Worm (Caenorhabditis elegans) whole organism, L2 larva: ENCODE measurements around the gene Y66D12A.3.

Experiments
- C34F6.9 ChIP-seq: fragments of 150-350 bp; optimal IDR thresholded peaks from 2 replicates; lab custom pipeline; 2014; ENCODE audit warnings: missing biosample characterization, missing genetic modification characterization
- F13H6.1 ChIP-seq: sonication (generic microtip); optimal IDR thresholded peaks from 2 replicates; lab custom pipeline; 2016; ENCODE audit warnings: missing genetic modification characterization, missing compliant biosample characterization
- R02D3.7 ChIP-seq: fragments of 150-350 bp; optimal IDR thresholded peaks from 2 replicates; lab custom pipeline; 2014; ENCODE audit warnings: missing biosample characterization, missing genetic modification characterization
- Y55F3AM.14 ChIP-seq: fragments of 200-800 bp; sonication (Bioruptor generic); optimal IDR thresholded peaks from 2 replicates; lab custom pipeline; 2018; ENCODE audit warnings: mild to moderate bottlenecking, missing genetic modification characterization, missing compliant biosample characterization
- alr-1 ChIP-seq: fragments of 150-350 bp; optimal IDR thresholded peaks from 2 replicates; lab custom pipeline; 2014; ENCODE audit warnings: missing biosample characterization, missing genetic modification characterization
- ama-1 ChIP-seq: fragments of 150-350 bp; optimal IDR thresholded peaks from 2 replicates; lab custom pipeline; 2018; ENCODE audit warnings: inconsistent platforms
- blmp-1 ChIP-seq: sonication (generic microtip); optimal IDR thresholded peaks from 2 replicates; lab custom pipeline; 2017; ENCODE audit warnings: missing genetic modification characterization, mild to moderate bottlenecking, missing compliant biosample characterization, antibody characterized with exemption, moderate library complexity; ENCODE audit not compliant: insufficient read depth
- ceh-16 ChIP-seq: fragments of 150-350 bp; optimal IDR thresholded peaks from 2 replicates; lab custom pipeline; 2014; ENCODE audit warnings: missing biosample characterization, missing genetic modification characterization
- ceh-82 ChIP-seq: fragments of 150-350 bp; optimal IDR thresholded peaks from 2 replicates; lab custom pipeline; 2014; ENCODE audit warnings: missing biosample characterization, missing genetic modification characterization
- crh-2 ChIP-seq: sonication (generic microtip); optimal IDR thresholded peaks from 2 replicates; lab custom pipeline; 2017; ENCODE audit warnings: missing biosample characterization, missing genetic modification characterization
- dmd-4 ChIP-seq: sonication (generic microtip); optimal IDR thresholded peaks from 2 replicates; lab custom pipeline; 2017; ENCODE audit warnings: missing biosample characterization, missing genetic modification characterization
- egl-27 ChIP-seq: sonication (generic microtip); optimal IDR thresholded peaks from 3 replicates; lab custom pipeline; 2017; ENCODE audit warnings: missing biosample characterization, missing genetic modification reagents, missing genetic modification characterization
- elt-3 ChIP-seq: sonication (generic microtip); optimal IDR thresholded peaks from 2 replicates; lab custom pipeline; 2017; ENCODE audit warnings: missing biosample characterization, missing genetic modification characterization
- fos-1 ChIP-seq: fragments of 150-350 bp; optimal IDR thresholded peaks from 2 replicates; lab custom pipeline; 2014; ENCODE audit warnings: missing biosample characterization, missing genetic modification characterization
- lin-11 ChIP-seq: fragments of 150-350 bp; sonication (generic microtip); optimal IDR thresholded peaks from 2 replicates; lab custom pipeline; 2014; ENCODE audit warnings: missing biosample characterization, missing genetic modification characterization, inconsistent platforms, mixed read lengths
- lin-13 ChIP-seq: fragments of 150-350 bp; optimal IDR thresholded peaks from 2 replicates; lab custom pipeline; 2014; ENCODE audit warnings: missing biosample characterization, missing genetic modification reagents, missing genetic modification characterization
- lin-39 ChIP-seq: fragments of 150-350 bp; optimal IDR thresholded peaks from 2 replicates; lab custom pipeline; 2014; ENCODE audit warnings: missing biosample characterization, missing genetic modification reagents, missing genetic modification characterization
- lsy-2 ChIP-seq, 2 experiments: fragments of 150-350 bp in 1 of 2; sonication (generic microtip) in 1 of 2; optimal IDR thresholded peaks; 2 replicates each; lab custom pipeline; 2014 to 2017; ENCODE audit warnings: missing biosample characterization in 2 of 2, missing genetic modification characterization in 2 of 2
- mab-5 ChIP-seq: fragments of 150-350 bp; optimal IDR thresholded peaks from 2 replicates; lab custom pipeline; 2014; ENCODE audit warnings: missing biosample characterization, missing genetic modification characterization
- mbf-1 ChIP-seq: sonication (generic microtip); optimal IDR thresholded peaks from 2 replicates; lab custom pipeline; 2017; ENCODE audit warnings: missing biosample characterization, missing genetic modification characterization
- nhr-11 ChIP-seq: fragments of 150-350 bp; optimal IDR thresholded peaks from 2 replicates; lab custom pipeline; 2014; ENCODE audit warnings: missing biosample characterization, missing genetic modification characterization
- nhr-12 ChIP-seq: fragments of 150-350 bp; optimal IDR thresholded peaks from 2 replicates; lab custom pipeline; 2014; ENCODE audit warnings: missing biosample characterization, missing genetic modification characterization
- nhr-129 ChIP-seq: fragments of 150-350 bp; optimal IDR thresholded peaks from 2 replicates; lab custom pipeline; 2014; ENCODE audit warnings: missing biosample characterization, missing genetic modification characterization
- nhr-21 ChIP-seq: fragments of 150-350 bp; optimal IDR thresholded peaks from 2 replicates; lab custom pipeline; 2014; ENCODE audit warnings: missing biosample characterization, missing genetic modification characterization
- nhr-23 ChIP-seq: fragments of 150-350 bp; optimal IDR thresholded peaks from 2 replicates; lab custom pipeline; 2014; ENCODE audit warnings: missing biosample characterization, missing genetic modification reagents, missing genetic modification characterization
- nhr-237 ChIP-seq: fragments of 150-350 bp; optimal IDR thresholded peaks from 2 replicates; lab custom pipeline; 2014; ENCODE audit warnings: missing biosample characterization, missing genetic modification characterization
- nhr-77 ChIP-seq: fragments of 150-350 bp; optimal IDR thresholded peaks from 2 replicates; lab custom pipeline; 2014; ENCODE audit warnings: missing biosample characterization, missing genetic modification characterization
- sem-4 ChIP-seq: fragments of 150-350 bp; optimal IDR thresholded peaks from 2 replicates; lab custom pipeline; 2014; ENCODE audit warnings: missing biosample characterization, missing genetic modification reagents, missing genetic modification characterization
- skn-1 ChIP-seq: sonication (generic microtip); optimal IDR thresholded peaks from 2 replicates; lab custom pipeline; 2017; ENCODE audit warnings: missing biosample characterization, missing genetic modification characterization
- sma-3 ChIP-seq: sonication (generic microtip); optimal IDR thresholded peaks from 2 replicates; lab custom pipeline; 2016; ENCODE audit warnings: missing genetic modification reagents, missing genetic modification characterization, missing compliant biosample characterization
- sma-9 ChIP-seq, 2 experiments: fragments of 150-350 bp in 1 of 2; sonication (generic microtip) in 1 of 2; optimal IDR thresholded peaks; 2 replicates each; lab custom pipeline; 2014 to 2016; ENCODE audit warnings: missing genetic modification characterization in 2 of 2, mild to moderate bottlenecking in 1 of 2, missing biosample characterization in 1 of 2, missing compliant biosample characterization in 1 of 2, missing genetic modification reagents in 1 of 2, moderate library complexity in 1 of 2
- snpc-4 ChIP-seq: fragments of 150-350 bp; optimal IDR thresholded peaks from 2 replicates; lab custom pipeline; 2014; ENCODE audit warnings: missing biosample characterization, missing genetic modification characterization
- unc-39 ChIP-seq: fragments of 150-350 bp; optimal IDR thresholded peaks from 2 replicates; lab custom pipeline; 2014; ENCODE audit warnings: missing biosample characterization, missing genetic modification characterization
- unc-55 ChIP-seq: fragments of 150-350 bp; sonication (generic microtip); optimal IDR thresholded peaks from 3 replicates; lab custom pipeline; 2014; ENCODE audit warnings: missing biosample characterization, missing genetic modification reagents, missing genetic modification characterization
- zag-1 ChIP-seq: fragments of 150-350 bp; optimal IDR thresholded peaks from 2 replicates; lab custom pipeline; 2014; ENCODE audit warnings: missing biosample characterization, missing genetic modification characterization
- ztf-11 ChIP-seq: sonication (generic microtip); optimal IDR thresholded peaks from 2 replicates; lab custom pipeline; 2017; ENCODE audit warnings: missing biosample characterization, missing genetic modification characterization
- ztf-4 ChIP-seq: fragments of 150-350 bp; optimal IDR thresholded peaks from 2 replicates; lab custom pipeline; 2014; ENCODE audit warnings: missing biosample characterization, missing genetic modification characterization

The Y66D12A.3 gene

DNA sequence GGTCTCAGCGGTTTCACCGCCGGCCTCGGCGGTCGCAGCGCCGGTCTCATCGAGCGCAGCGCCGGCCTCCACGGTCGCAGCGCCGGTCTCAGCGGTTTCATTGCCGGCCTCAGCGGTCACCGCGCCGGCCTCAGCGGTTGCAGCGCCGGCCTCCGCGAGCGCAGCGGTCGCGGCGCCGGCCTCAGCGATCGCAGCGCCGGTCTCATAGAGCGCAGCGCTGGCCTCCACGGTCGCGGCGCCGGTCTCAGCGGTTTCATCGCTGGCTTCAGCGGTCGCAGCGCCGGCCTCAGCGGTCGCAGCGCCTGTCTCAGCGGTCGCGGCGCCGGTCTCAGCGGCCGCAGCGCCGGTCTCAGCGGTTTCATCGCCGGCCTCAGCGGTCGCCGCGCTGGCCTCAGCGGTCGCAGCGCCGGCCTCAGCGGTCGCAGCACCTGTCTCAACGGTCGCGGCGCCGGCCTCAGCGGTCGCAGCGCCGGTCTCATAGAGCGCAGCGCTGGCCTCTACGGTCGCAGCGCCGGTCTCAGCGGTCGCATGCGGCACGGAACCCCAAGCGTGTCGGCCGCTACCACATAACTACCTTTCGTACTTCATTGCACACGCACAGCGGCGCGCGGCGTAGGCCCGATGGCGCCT, 22.7 kb downstream of the Y66D12A.3 start:
- no peak for TF ChIP-seq lin-11 (tag; lab: Kevin White, UChicago)
- no peak for TF ChIP-seq lsy-2 (tag; optimal IDR thresholded peaks at IDR 0.05; lab: Kevin White, UChicago)
- TF ChIP-seq fos-1 (tag; lab: Kevin White, UChicago), result no peak
- no peak for TF ChIP-seq sem-4 (tag; lab: Kevin White, UChicago)
- no peak for TF ChIP-seq R02D3.7 (tag; lab: Kevin White, UChicago)
- no peak for TF ChIP-seq unc-55 (GFP tag; lab: Kevin White, UChicago)
- no peak for TF ChIP-seq nhr-129 (tag; lab: Kevin White, UChicago)
- no peak for TF ChIP-seq mbf-1 (tag; lab: Kevin White, UChicago)
- TF ChIP-seq ama-1 (lab: Kevin White, UChicago), result no peak
- TF ChIP-seq nhr-21, result no peak
- TF ChIP-seq blmp-1 (tag; lab: Kevin White, UChicago), result no peak
- TF ChIP-seq ztf-4 (tag; lab: Kevin White, UChicago), result no peak
- no peak for TF ChIP-seq nhr-77 (tag; lab: Kevin White, UChicago)
- no peak for TF ChIP-seq sma-9 (GFP tag; optimal IDR thresholded peaks at IDR 0.05; lab: Kevin White, UChicago)
- TF ChIP-seq sma-9 (tag; optimal IDR thresholded peaks at IDR 0.05; lab: Kevin White, UChicago), result no peak
- TF ChIP-seq ceh-82 (tag; lab: Kevin White, UChicago), result no peak
- no peak for TF ChIP-seq lin-39 (tag; lab: Kevin White, UChicago)
- TF ChIP-seq ceh-16 (tag; lab: Kevin White, UChicago), result no peak

DNA sequence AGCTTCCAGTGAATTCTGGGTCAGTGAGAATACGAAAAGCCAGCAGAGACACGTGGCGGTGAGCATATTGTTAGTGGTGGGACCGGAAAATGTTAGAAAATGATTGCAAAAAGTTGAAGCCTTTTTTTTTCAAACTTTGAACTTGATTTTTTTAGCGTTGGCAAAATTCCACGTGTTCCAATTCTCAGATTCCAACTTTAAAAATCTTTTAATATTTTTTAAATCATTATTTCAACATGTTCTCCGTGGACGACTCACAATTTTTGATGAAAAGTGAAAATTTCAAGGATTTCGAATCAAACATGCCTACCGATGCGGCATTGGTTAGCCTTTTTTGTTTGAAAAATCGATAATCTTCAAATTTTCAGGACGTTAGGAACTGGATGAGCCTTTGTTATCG, 23.4 kb downstream of the Y66D12A.3 start, which contains the start of the genes Y66A7A.9 and Y66A7A.4:
Gene Y66A7A.9 (minus strand): TSS at position 101 of the 400 bp plus-strand sequence.
Gene Y66A7A.4 (plus strand): TSS at position 237 of the 400 bp plus-strand sequence.
- TF ChIP-seq elt-3 (no peak), nhr-11 (tag; lab: Kevin White, UChicago) (no peak), unc-55 (GFP tag; lab: Kevin White, UChicago) (no peak), lin-11 (tag; lab: Kevin White, UChicago) (no peak), nhr-237 (tag; lab: Kevin White, UChicago) (no peak), lsy-2 (tag; optimal IDR thresholded peaks at IDR 0.05; lab: Kevin White, UChicago) (no peak), sma-9 (GFP tag; optimal IDR thresholded peaks at IDR 0.05; lab: Kevin White, UChicago) (no peak), sma-9 (tag; optimal IDR thresholded peaks at IDR 0.05; lab: Kevin White, UChicago) (no peak), snpc-4 (no peak), crh-2 (tag; lab: Kevin White, UChicago) (no peak), F13H6.1 (tag; lab: Kevin White, UChicago) (no peak), nhr-77 (tag; lab: Kevin White, UChicago) (no peak), mab-5 (no peak), alr-1 (tag; lab: Kevin White, UChicago) (no peak), nhr-23 (tag; lab: Kevin White, UChicago) (no peak), sma-3 (no peak), ztf-11 (no peak)

DNA sequence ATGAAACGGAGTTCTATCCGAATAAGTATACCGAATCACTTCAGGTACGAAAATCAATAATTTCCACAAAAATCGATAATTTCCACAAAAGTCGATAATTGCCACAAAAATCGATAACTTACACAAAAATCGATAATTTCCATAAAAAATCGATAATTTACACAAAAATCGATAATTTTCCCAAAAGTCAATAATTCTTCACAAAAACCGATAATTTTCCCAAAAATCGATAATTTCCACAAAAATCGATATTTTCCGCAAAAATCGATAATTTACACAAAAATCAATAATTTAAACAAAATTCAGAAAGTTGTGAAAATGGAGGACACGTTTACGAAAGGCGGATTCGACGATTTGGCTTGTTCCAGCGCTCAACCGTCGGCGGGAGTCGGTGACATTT, 25.9 kb downstream of the Y66D12A.3 start:
- TF ChIP-seq Y55F3AM.14 (GFP tag; lab: Kevin White, UChicago) (no peak), elt-3 (no peak), ztf-11 (no peak), R02D3.7 (tag; lab: Kevin White, UChicago) (no peak), mab-5 (no peak), snpc-4 (no peak), sma-3 (no peak), C34F6.9 (tag; lab: Kevin White, UChicago) (no peak)

DNA sequence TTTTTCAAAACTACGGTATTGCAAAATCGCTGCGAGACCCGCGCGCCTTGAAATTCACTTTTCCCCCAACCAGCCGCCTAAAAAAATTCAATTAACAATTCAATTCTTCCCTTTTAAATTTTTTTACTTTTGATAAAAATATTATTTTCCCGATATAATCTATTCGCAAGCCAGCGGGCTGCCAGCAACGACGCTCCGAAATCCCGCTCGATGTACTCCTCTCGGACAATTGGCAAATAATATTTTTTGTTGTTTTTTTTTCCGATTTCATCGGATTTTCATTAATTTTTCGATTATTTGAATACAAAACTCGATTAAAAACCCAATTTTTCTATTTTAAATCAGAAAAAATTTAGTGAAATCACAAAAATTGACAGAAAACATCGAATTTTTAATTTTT, 26.8 kb downstream of the Y66D12A.3 start:
- no peak for TF ChIP-seq unc-39 (tag; lab: Kevin White, UChicago)
- TF ChIP-seq ama-1 (lab: Kevin White, UChicago), result no peak
- TF ChIP-seq zag-1 (tag; lab: Kevin White, UChicago), result no peak
- no peak for TF ChIP-seq nhr-129 (tag; lab: Kevin White, UChicago)
- no peak for TF ChIP-seq unc-55 (GFP tag; lab: Kevin White, UChicago)
- no peak for TF ChIP-seq nhr-21
- no peak for TF ChIP-seq skn-1 (tag; lab: Kevin White, UChicago)
- no peak for TF ChIP-seq Y55F3AM.14 (GFP tag; lab: Kevin White, UChicago)
- no peak for TF ChIP-seq fos-1 (tag; lab: Kevin White, UChicago)
- no peak for TF ChIP-seq alr-1 (tag; lab: Kevin White, UChicago)
- no peak for TF ChIP-seq dmd-4
- no peak for TF ChIP-seq blmp-1 (tag; lab: Kevin White, UChicago)
- no peak for TF ChIP-seq C34F6.9 (tag; lab: Kevin White, UChicago)
- TF ChIP-seq sem-4 (tag; lab: Kevin White, UChicago), result no peak
- no peak for TF ChIP-seq nhr-12 (tag; lab: Kevin White, UChicago)
- TF ChIP-seq lin-13 (GFP tag; lab: Kevin White, UChicago), result no peak
- TF ChIP-seq egl-27, result no peak
- TF ChIP-seq lin-11 (tag; lab: Kevin White, UChicago), result no peak
